Worm (Caenorhabditis elegans) whole organism, midembryonic: ENCODE data around the gene C28G1.2.

Experiments used
- med-1 ChIP-seq: sonication (generic microtip); optimal IDR thresholded peaks from 2 replicates; lab custom pipeline; 2017; ENCODE audit warnings: missing genetic modification characterization, mild to moderate bottlenecking, missing compliant biosample characterization, antibody characterized with exemption, missing genetic modification reagents; ENCODE audit not compliant: insufficient read depth
- tab-1 ChIP-seq: fragments of 200-800 bp; sonication (Bioruptor generic); IDR thresholded peaks from 2 replicates; pipeline ENCODE4 v1.3.6; 2022; ENCODE audit warnings: missing genetic modification characterization, missing compliant biosample characterization
- ztf-23 ChIP-seq: fragments of 200-800 bp; sonication (Bioruptor generic); IDR thresholded peaks from 2 replicates; pipeline ENCODE4 v1.3.6; 2022; ENCODE audit warnings: missing genetic modification reagents, missing genetic modification characterization, missing compliant biosample characterization
- ztf-29 ChIP-seq: fragments of 200-800 bp; sonication (Bioruptor generic); IDR thresholded peaks from 2 replicates; pipeline ENCODE4 v1.3.6; 2022; ENCODE audit warnings: missing genetic modification reagents, missing genetic modification characterization, missing compliant biosample characterization

DNA sequence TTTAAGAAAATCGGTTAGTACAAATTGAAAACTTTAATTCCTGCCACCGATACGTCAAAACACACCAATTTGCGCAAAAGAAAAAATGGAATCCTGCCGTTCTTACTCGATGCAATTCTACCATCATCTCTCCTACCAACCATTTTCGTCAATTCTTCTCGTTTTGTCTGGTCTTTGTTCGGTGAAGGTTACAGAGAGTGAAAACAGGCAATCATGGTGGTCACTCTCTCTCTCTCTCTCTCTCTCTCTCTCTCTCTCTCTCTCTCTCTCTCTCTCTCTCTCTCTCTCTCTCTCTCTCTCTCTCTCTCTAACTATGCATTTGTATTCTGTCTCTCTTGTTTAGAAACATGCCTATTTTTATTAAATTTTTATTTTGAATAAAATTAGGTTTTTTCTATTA, 46.3 kb downstream of the C28G1.2 start:
- no peak for TF ChIP-seq ztf-23
- no peak for TF ChIP-seq tab-1 (GFP tag; lab: Robert Waterston, UW)
- no peak for TF ChIP-seq med-1
- no peak for TF ChIP-seq ztf-29 (GFP tag; lab: Robert Waterston, UW)
